ENCODE assay signal across 1 fruit fly cellular context in genomic region chr3R:5264251-5265098, dm6.
TF ChIP-seq lines count a peak whose summit lies in the region.

No protein-coding gene starts in this region.

TF ChIP-seq in whole organism, embryonic, 481 proteins besides CTCF, POLR2A, EP300 and RAD21 (continued from another document):
- TF ChIP-seq her (GFP tag; optimal IDR thresholded peaks at IDR 0.05; lab: Kevin White, UChicago) (peak; percentile 37), row (GFP tag; IDR thresholded peaks at IDR 0.05; lab: Robert Waterston, UW) (peak; percentile 96), ash1 (GFP tag; optimal IDR thresholded peaks at IDR 0.05; lab: Kevin White, UChicago) (no peak), CG32767 (GFP tag; IDR thresholded peaks at IDR 0.05; lab: Robert Waterston, UW) (no peak), maf-S (GFP tag; optimal IDR thresholded peaks at IDR 0.05; lab: Kevin White, UChicago) (peak; percentile 34), CoRest (tag; optimal IDR thresholded peaks at IDR 0.05; lab: Kevin White, UChicago) (peak; percentile 64), ap (GFP tag; IDR thresholded peaks at IDR 0.05; lab: Robert Waterston, UW) (no peak), E2f2 (GFP tag; IDR thresholded peaks at IDR 0.05; lab: Robert Waterston, UW) (no peak), Vsx1 (GFP tag; optimal IDR thresholded peaks at IDR 0.05; lab: Kevin White, UChicago) (peak; percentile 38), Mes4 (GFP tag; optimal IDR thresholded peaks at IDR 0.05; lab: Kevin White, UChicago) (no peak), Myb (GFP tag; optimal IDR thresholded peaks at IDR 0.05; lab: Kevin White, UChicago) (no peak), CG2712 (tag; optimal IDR thresholded peaks at IDR 0.05; lab: Kevin White, UChicago) (peak; percentile 45), fd3F (GFP tag; optimal IDR thresholded peaks at IDR 0.05; lab: Kevin White, UChicago) (peak; percentile 13), Chrac-16 (GFP tag; optimal IDR thresholded peaks at IDR 0.05; lab: Kevin White, UChicago) (peak; percentile 8), CG8290 (GFP tag; optimal IDR thresholded peaks at IDR 0.05; lab: Kevin White, UChicago) (peak; percentile 9), CG8290 (tag; optimal IDR thresholded peaks at IDR 0.05; lab: Kevin White, UChicago) (peak in 1 of 2 experiments; percentile 49), CG6791 (GFP tag; IDR thresholded peaks at IDR 0.05; lab: Robert Waterston, UW; ENCODE audit: partially characterized antibody) (0 out of 3 replicates have a peak, but pooled peaks have one; percentile 7), HLH4C (GFP tag; IDR thresholded peaks at IDR 0.05; lab: Robert Waterston, UW; ENCODE audit: partially characterized antibody) (no peak; the same call in 2 of the 3 replicates), amos (GFP tag; IDR thresholded peaks at IDR 0.05; lab: Robert Waterston, UW; ENCODE audit: partially characterized antibody) (no peak; the same call in 1 of the 2 replicates), CG12744 (GFP tag; optimal IDR thresholded peaks at IDR 0.05; lab: Kevin White, UChicago) (peak; percentile 34), CG13624 (GFP tag; optimal IDR thresholded peaks at IDR 0.05; lab: Kevin White, UChicago) (peak; percentile 36)
